Worm (Caenorhabditis elegans) whole organism, L3 larva: ENCODE results near the gene atln-1.

Experiments used
- ZK546.5 ChIP-seq: sonication (generic microtip); optimal IDR thresholded peaks from 2 replicates; lab custom pipeline; 2017; ENCODE audit warnings: missing biosample characterization, missing genetic modification characterization
- egl-27 ChIP-seq: sonication (generic microtip); optimal IDR thresholded peaks from 4 replicates; lab custom pipeline; 2017; ENCODE audit warnings: missing biosample characterization, missing genetic modification reagents, missing genetic modification characterization
- elt-1 ChIP-seq: fragments of 150-350 bp; optimal IDR thresholded peaks from 2 replicates; lab custom pipeline; 2014; ENCODE audit warnings: missing biosample characterization, missing genetic modification characterization
- fkh-10 ChIP-seq: sonication (generic microtip); optimal IDR thresholded peaks from 2 replicates; lab custom pipeline; 2017; ENCODE audit warnings: missing biosample characterization, missing genetic modification reagents, missing genetic modification characterization
- nhr-12 ChIP-seq: fragments of 150-350 bp; optimal IDR thresholded peaks from 2 replicates; lab custom pipeline; 2014; ENCODE audit warnings: missing biosample characterization, missing genetic modification characterization
- nhr-28 ChIP-seq: fragments of 150-350 bp; optimal IDR thresholded peaks from 2 replicates; lab custom pipeline; 2014; ENCODE audit warnings: missing biosample characterization, missing genetic modification characterization
- nhr-43 ChIP-seq: sonication (generic microtip); optimal IDR thresholded peaks from 2 replicates; lab custom pipeline; 2016; ENCODE audit warnings: mild to moderate bottlenecking, missing genetic modification characterization, missing compliant biosample characterization; ENCODE audit not compliant: poor library complexity, severe bottlenecking
- nhr-67 ChIP-seq: fragments of 150-350 bp; optimal IDR thresholded peaks from 2 replicates; lab custom pipeline; 2014; ENCODE audit warnings: missing biosample characterization, missing genetic modification characterization
- nhr-76 ChIP-seq: fragments of 150-350 bp; sonication (generic microtip); optimal IDR thresholded peaks from 5 replicates; lab custom pipeline; 2014; ENCODE audit warnings: missing biosample characterization, missing genetic modification characterization
- pha-4 ChIP-seq: fragments of 150-350 bp; optimal IDR thresholded peaks from 2 replicates; lab custom pipeline; 2014; ENCODE audit warnings: missing biosample characterization, missing genetic modification reagents, missing genetic modification characterization
- unc-62 ChIP-seq: fragments of 150-350 bp; sonication (generic microtip); optimal IDR thresholded peaks from 4 replicates; lab custom pipeline; 2014; ENCODE audit warnings: missing biosample characterization, missing genetic modification reagents, missing genetic modification characterization
- zag-1 ChIP-seq: fragments of 150-350 bp; optimal IDR thresholded peaks from 2 replicates; lab custom pipeline; 2014; ENCODE audit warnings: missing biosample characterization, missing genetic modification characterization
- ztf-11 ChIP-seq: fragments of 150-350 bp; optimal IDR thresholded peaks from 2 replicates; lab custom pipeline; 2014; ENCODE audit warnings: missing biosample characterization, missing genetic modification characterization
- ztf-4 ChIP-seq: fragments of 150-350 bp; optimal IDR thresholded peaks from 2 replicates; lab custom pipeline; 2014; ENCODE audit warnings: missing biosample characterization, missing genetic modification characterization

DNA sequence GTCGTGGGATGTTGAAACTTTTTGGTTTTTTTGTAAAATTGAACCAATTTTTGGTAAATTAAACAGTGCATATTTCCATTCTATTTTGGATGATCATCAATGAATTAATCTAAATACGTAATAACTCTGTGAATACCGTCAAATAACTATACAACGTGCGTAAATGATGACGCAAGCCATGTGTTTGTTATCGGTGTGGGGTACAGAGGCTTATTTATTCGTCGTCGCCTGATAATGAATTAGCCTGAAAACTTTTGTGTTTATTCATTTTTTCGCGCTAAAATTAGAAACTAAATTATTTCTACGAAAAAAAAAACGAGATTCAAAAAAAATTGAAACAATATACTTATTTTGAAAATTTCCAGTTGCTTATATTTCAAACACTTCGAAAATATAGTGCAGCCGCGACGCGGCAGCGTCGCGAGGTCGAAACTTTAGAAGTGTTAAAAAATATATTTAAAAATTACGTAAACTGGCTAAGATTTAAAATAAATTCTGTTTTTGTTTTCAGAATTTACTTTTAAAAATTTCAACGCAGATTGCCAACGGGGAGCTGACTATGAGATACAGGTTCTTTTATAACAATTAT, 39.5 kb upstream of the atln-1 start:
- TF ChIP-seq nhr-76 (tag; lab: Kevin White, UChicago): no peak
- no peak for TF ChIP-seq zag-1 (tag; lab: Kevin White, UChicago)
- no peak for TF ChIP-seq ztf-11 (tag; lab: Kevin White, UChicago)
- no peak for TF ChIP-seq nhr-12
- no peak for TF ChIP-seq nhr-28 (tag; lab: Kevin White, UChicago)
- TF ChIP-seq egl-27 (tag; lab: Kevin White, UChicago): no peak
- no peak for TF ChIP-seq nhr-67 (tag; lab: Kevin White, UChicago)
- no peak for TF ChIP-seq unc-62 (GFP tag; lab: Kevin White, UChicago)
- no peak for TF ChIP-seq pha-4 (tag; lab: Kevin White, UChicago)
- no peak for TF ChIP-seq elt-1 (tag; lab: Kevin White, UChicago)
- no peak for TF ChIP-seq ZK546.5 (tag; lab: Kevin White, UChicago)
- no peak for TF ChIP-seq nhr-43 (tag; lab: Kevin White, UChicago)
- TF ChIP-seq ztf-4 (tag; lab: Kevin White, UChicago): no peak
- TF ChIP-seq fkh-10 (GFP tag; lab: Kevin White, UChicago): no peak
